Worm (Caenorhabditis elegans) whole organism, L4 larva: Measurements from ENCODE around the gene srab-13.

Experiments used
- ces-1 ChIP-seq: fragments of 150-350 bp; sonication (generic microtip); optimal IDR thresholded peaks from 4 replicates; lab custom pipeline; 2014; ENCODE audit warnings: missing biosample characterization, missing genetic modification reagents, missing genetic modification characterization
- jun-1 ChIP-seq: fragments of 150-350 bp; optimal IDR thresholded peaks from 2 replicates; lab custom pipeline; 2014; ENCODE audit warnings: missing biosample characterization, missing genetic modification reagents, missing genetic modification characterization
- lin-39 ChIP-seq: fragments of 150-350 bp; optimal IDR thresholded peaks from 2 replicates; lab custom pipeline; 2014; ENCODE audit warnings: missing biosample characterization, missing genetic modification reagents, missing genetic modification characterization
- lir-3 ChIP-seq: sonication (generic microtip); optimal IDR thresholded peaks from 2 replicates; lab custom pipeline; 2016; ENCODE audit warnings: mild to moderate bottlenecking, missing genetic modification characterization, missing compliant biosample characterization
- nhr-11 ChIP-seq: fragments of 150-350 bp; optimal IDR thresholded peaks from 2 replicates; lab custom pipeline; 2014; ENCODE audit warnings: missing biosample characterization, missing genetic modification characterization
- nhr-28 ChIP-seq: fragments of 150-350 bp; optimal IDR thresholded peaks from 2 replicates; lab custom pipeline; 2014; ENCODE audit warnings: missing biosample characterization, missing genetic modification characterization
- nhr-6 ChIP-seq: fragments of 150-350 bp; optimal IDR thresholded peaks from 2 replicates; lab custom pipeline; 2014; ENCODE audit warnings: missing biosample characterization, missing genetic modification characterization
- pha-4 ChIP-seq, 2 experiments: fragments of 150-350 bp in 1 of 2; fragments of 200-800 bp in 1 of 2; sonication (Bioruptor generic) in 1 of 2; IDR thresholded peaks in 1 of 2; optimal IDR thresholded peaks in 1 of 2; 2 replicates each; pipeline versions ENCODE4 v1.3.6 to Lab custom; 2014 to 2022; ENCODE audit warnings: missing genetic modification characterization in 2 of 2, missing genetic modification reagents in 2 of 2, missing biosample characterization in 1 of 2, missing compliant biosample characterization in 1 of 2
- snpc-4 ChIP-seq: fragments of 150-350 bp; optimal IDR thresholded peaks from 2 replicates; lab custom pipeline; 2014; ENCODE audit warnings: missing biosample characterization, missing genetic modification characterization

ce11 chrV:1975049-1975448, 52.6 kb downstream of the srab-13 start, which contains the start of gene fbxa-201:
- TF ChIP-seq lin-39 (tag; lab: Kevin White, UChicago) (no peak), lir-3 (tag; lab: Kevin White, UChicago) (no peak), nhr-28 (tag; lab: Kevin White, UChicago) (no peak), nhr-11 (tag; lab: Kevin White, UChicago) (no peak), nhr-6 (tag; lab: Kevin White, UChicago) (no peak), ces-1 (no peak), snpc-4 (tag; lab: Kevin White, UChicago) (no peak), jun-1 (tag; lab: Kevin White, UChicago) (no peak), pha-4 (GFP tag; IDR thresholded peaks at IDR 0.05; lab: Robert Waterston, UW) (no peak), pha-4 (tag; optimal IDR thresholded peaks at IDR 0.05; lab: Kevin White, UChicago) (no peak)
